Worm (Caenorhabditis elegans): ENCODE data around the gene C37E2.10.

Gene C37E2.10

DNA sequence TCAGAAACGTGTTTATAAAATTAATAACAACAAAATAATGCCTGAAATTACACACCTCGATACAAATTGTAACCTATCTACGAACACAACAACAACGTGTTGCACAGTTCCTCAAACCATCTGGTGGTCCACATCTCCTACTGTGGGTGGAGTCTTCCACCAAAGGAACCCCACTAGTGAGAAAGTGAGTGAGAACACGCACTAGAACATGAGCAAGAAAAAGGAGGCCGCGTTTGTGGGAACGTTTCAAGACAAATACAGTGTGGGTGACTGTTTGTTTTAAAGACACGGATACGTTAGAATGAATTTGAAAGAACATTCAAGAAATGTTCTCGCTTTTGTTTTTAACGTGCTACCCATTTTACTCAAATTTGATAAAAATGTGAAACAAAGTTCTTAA is 7.7 kb downstream of the C37E2.10 start, which contains the start of gene ceh-36:
ceh-36 (minus strand) TSS at position 101 of the 400 bp plus-strand sequence.
- TF ChIP-seq sptf-1 (tag; optimal IDR thresholded peaks at IDR 0.05) (no peak), cnd-1 (tag; optimal IDR thresholded peaks at IDR 0.05) (no peak), nhr-2 (tag; optimal IDR thresholded peaks at IDR 0.05) (no peak), nhr-12 (tag; optimal IDR thresholded peaks at IDR 0.05) (no peak), nhr-76 (tag; optimal IDR thresholded peaks at IDR 0.05) (no peak), mls-2 (tag; optimal IDR thresholded peaks at IDR 0.05) (no peak), mab-5 (tag; optimal IDR thresholded peaks at IDR 0.05) (no peak), blmp-1 (tag; optimal IDR thresholded peaks at IDR 0.05) (no peak), ces-1 (GFP tag; optimal IDR thresholded peaks at IDR 0.05) (no peak), lin-32 (GFP tag; optimal IDR thresholded peaks at IDR 0.05) (no peak), M03D4.4 (tag; optimal IDR thresholded peaks at IDR 0.05) (no peak), mep-1 (tag; optimal IDR thresholded peaks at IDR 0.05) (no peak), sem-2 (GFP tag; optimal IDR thresholded peaks at IDR 0.05) (no peak)

- TF ChIP-seq ces-1 (GFP tag; optimal IDR thresholded peaks at IDR 0.05) (no peak), nhr-12 (tag; optimal IDR thresholded peaks at IDR 0.05) (no peak), elt-1 (tag; optimal IDR thresholded peaks at IDR 0.05; ENCODE audit: borderline replicate concordance, insufficient read depth) (no peak), nhr-76 (tag; optimal IDR thresholded peaks at IDR 0.05) (no peak)
Measured at ce11 chrX:14194251-14194650, 15.5 kb downstream of the C37E2.10 start.

DNA sequence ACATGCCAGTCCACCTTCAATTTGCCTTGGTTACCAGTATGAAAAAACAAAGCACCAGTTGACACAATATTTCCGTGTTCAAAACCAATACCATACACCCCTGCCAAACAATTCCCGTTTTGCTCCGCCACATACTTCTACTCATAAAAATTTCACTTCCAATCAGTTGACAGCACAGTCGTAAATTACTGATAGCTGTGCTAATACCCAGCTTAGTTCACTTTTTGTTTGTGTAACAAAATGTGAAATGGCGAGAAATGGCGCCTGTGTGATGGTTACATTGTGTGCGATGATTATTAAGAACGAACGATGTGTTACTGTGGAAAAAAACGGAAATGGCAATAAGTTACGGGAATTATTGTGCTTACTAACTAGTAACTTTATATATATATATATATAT is 27.5 kb downstream of the C37E2.10 start:
- TF ChIP-seq tbx-8 (GFP tag; optimal IDR thresholded peaks at IDR 0.05) (no peak), flh-1 (GFP tag; optimal IDR thresholded peaks at IDR 0.05) (no peak), pha-4 (tag; optimal IDR thresholded peaks at IDR 0.05) (no peak), unc-62 (GFP tag; optimal IDR thresholded peaks at IDR 0.05) (no peak), unc-39 (tag; optimal IDR thresholded peaks at IDR 0.05) (no peak), mls-2 (tag; optimal IDR thresholded peaks at IDR 0.05) (no peak), hlh-1 (tag; optimal IDR thresholded peaks at IDR 0.05) (no peak), nhr-12 (tag; optimal IDR thresholded peaks at IDR 0.05) (no peak), unc-120 (tag; optimal IDR thresholded peaks at IDR 0.05; ENCODE audit: poor library complexity, severe bottlenecking) (no peak), drap-1 (GFP tag; optimal IDR thresholded peaks at IDR 0.05) (no peak), elt-3 (tag; optimal IDR thresholded peaks at IDR 0.05) (no peak), elt-1 (tag; optimal IDR thresholded peaks at IDR 0.05; ENCODE audit: borderline replicate concordance, insufficient read depth) (no peak), blmp-1 (tag; optimal IDR thresholded peaks at IDR 0.05) (no peak), nhr-237 (tag; optimal IDR thresholded peaks at IDR 0.05) (no peak)

- no peak for TF ChIP-seq mep-1 (tag; optimal IDR thresholded peaks at IDR 0.05)
- TF ChIP-seq ceh-39 (tag; optimal IDR thresholded peaks at IDR 0.05) = no peak
- no peak for TF ChIP-seq cnd-1 (tag; optimal IDR thresholded peaks at IDR 0.05)
- no peak for TF ChIP-seq lin-13 (tag; optimal IDR thresholded peaks at IDR 0.05)
- TF ChIP-seq ztf-11 (tag; optimal IDR thresholded peaks at IDR 0.05) = no peak
- TF ChIP-seq nhr-76 (tag; optimal IDR thresholded peaks at IDR 0.05) = no peak
- TF ChIP-seq M03D4.4 (tag; optimal IDR thresholded peaks at IDR 0.05) = no peak
- no peak for TF ChIP-seq pha-4 (tag; optimal IDR thresholded peaks at IDR 0.05)
- TF ChIP-seq unc-62 (GFP tag; optimal IDR thresholded peaks at IDR 0.05) = no peak
- no peak for TF ChIP-seq ceh-83 (GFP tag; optimal IDR thresholded peaks at IDR 0.05)
- no peak for TF ChIP-seq ceh-43 (GFP tag; optimal IDR thresholded peaks at IDR 0.05)
- no peak for TF ChIP-seq mab-5 (tag; optimal IDR thresholded peaks at IDR 0.05)
- no peak for TF ChIP-seq blmp-1 (tag; optimal IDR thresholded peaks at IDR 0.05)
- TF ChIP-seq nhr-2 (tag; optimal IDR thresholded peaks at IDR 0.05) = no peak
- TF ChIP-seq mls-2 (tag; optimal IDR thresholded peaks at IDR 0.05) = no peak
- no peak for TF ChIP-seq sptf-1 (tag; optimal IDR thresholded peaks at IDR 0.05)
- no peak for TF ChIP-seq snpc-4 (tag; optimal IDR thresholded peaks at IDR 0.05)
- no peak for TF ChIP-seq tbx-8 (GFP tag; optimal IDR thresholded peaks at IDR 0.05)
Measured at ce11 chrX:14207942-14208341, 29.2 kb downstream of the C37E2.10 start, which contains the start of gene ceh-37. ceh-37 (minus strand) TSS chrX:14208000.

DNA sequence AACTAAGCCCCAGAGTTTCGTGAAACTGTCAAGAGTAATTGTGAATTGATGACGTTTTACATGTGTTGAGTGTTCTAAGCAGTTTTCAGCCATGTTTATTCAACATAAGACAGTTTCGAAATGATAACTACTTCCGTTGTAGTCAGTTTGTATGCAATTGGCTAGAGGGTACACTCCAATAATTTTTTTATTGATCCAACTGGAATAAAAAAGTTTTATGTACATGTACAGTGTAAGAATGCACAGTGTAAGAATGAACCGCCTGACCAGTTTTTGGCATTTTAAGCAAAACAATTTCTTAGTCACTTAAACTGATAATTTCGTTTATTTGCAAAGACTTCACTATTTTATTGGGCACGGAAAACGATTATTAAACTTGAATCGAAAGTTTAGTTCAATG is 34.5 kb downstream of the C37E2.10 start:
- no peak for TF ChIP-seq tbx-8 (GFP tag; optimal IDR thresholded peaks at IDR 0.05)
- no peak for TF ChIP-seq elt-1 (tag; optimal IDR thresholded peaks at IDR 0.05; ENCODE audit: borderline replicate concordance, insufficient read depth)
- no peak for TF ChIP-seq unc-120 (tag; optimal IDR thresholded peaks at IDR 0.05; ENCODE audit: poor library complexity, severe bottlenecking)

Measured in whole organism, mixed stage, embryonic.